Fruit fly (Drosophila melanogaster): ENCODE measurements around the gene CG31792.

CG31792 gene

dm6 chr2L:18997148-18997547 lies at the start of gene CG31792:
TSS of gene CG31792 (plus strand) at chr2L:18997448.
- TF ChIP-seq CTCF (optimal IDR thresholded peaks at IDR 0.05) (no peak), CG8478 (optimal IDR thresholded peaks at IDR 0.05) (no peak)

- TF ChIP-seq CTCF (optimal IDR thresholded peaks at IDR 0.05) = peak in 1 of 2 experiments; percentile 16
- TF ChIP-seq CG8478 (optimal IDR thresholded peaks at IDR 0.05) = no peak
Observed at dm6 chr2L:18947515-18947998, 49.7 kb upstream of the CG31792 start.

- TF ChIP-seq CTCF (optimal IDR thresholded peaks at IDR 0.05) (no peak), CG8478 (optimal IDR thresholded peaks at IDR 0.05) (no peak)
Observed at dm6 chr2L:18948065-18948723, 49.1 kb upstream of the CG31792 start.

- TF ChIP-seq CTCF (optimal IDR thresholded peaks at IDR 0.05) (no peak), CG8478 (optimal IDR thresholded peaks at IDR 0.05) (no peak)
Observed at dm6 chr2L:18948724-18949108, 48.5 kb upstream of the CG31792 start, which contains the start of gene CG10428. TSS of gene CG10428 (plus strand) at chr2L:18948884.

dm6 chr2L:18951674-18952073 lies 45.6 kb upstream of the CG31792 start, which contains the start of gene Nedd8:
TSS of gene Nedd8 (minus strand) at chr2L:18951837.
- TF ChIP-seq CTCF (optimal IDR thresholded peaks at IDR 0.05) = peak in 1 of 2 experiments; percentile 31
- no peak for TF ChIP-seq CG8478 (optimal IDR thresholded peaks at IDR 0.05)

dm6 chr2L:18953512-18954254 lies 43.6 kb upstream of the CG31792 start:
- TF ChIP-seq CTCF (optimal IDR thresholded peaks at IDR 0.05) (no peak), CG8478 (optimal IDR thresholded peaks at IDR 0.05) (no peak)

- TF ChIP-seq CTCF (optimal IDR thresholded peaks at IDR 0.05) = no peak
- TF ChIP-seq CG8478 (optimal IDR thresholded peaks at IDR 0.05) = no peak
Observed at dm6 chr2L:18954255-18954715, 43.0 kb upstream of the CG31792 start, which contains the start of gene CG10621. TSS of gene CG10621 (minus strand) at chr2L:18954431.

- no peak for TF ChIP-seq CTCF (optimal IDR thresholded peaks at IDR 0.05)
- TF ChIP-seq CG8478 (optimal IDR thresholded peaks at IDR 0.05) = no peak
Observed at dm6 chr2L:18955666-18956065, 41.6 kb upstream of the CG31792 start.

dm6 chr2L:18957142-18957674 lies 40.0 kb upstream of the CG31792 start, which contains the start of gene Bhmt:
TSS of gene Bhmt (minus strand) at chr2L:18957311.
- TF ChIP-seq CTCF (optimal IDR thresholded peaks at IDR 0.05) (no peak), CG8478 (optimal IDR thresholded peaks at IDR 0.05) (no peak)

dm6 chr2L:18965367-18966213 lies 31.7 kb upstream of the CG31792 start:
- TF ChIP-seq CG8478 (optimal IDR thresholded peaks at IDR 0.05) (no peak), CTCF (optimal IDR thresholded peaks at IDR 0.05) (no peak)

- TF ChIP-seq CTCF (optimal IDR thresholded peaks at IDR 0.05) (no peak), CG8478 (optimal IDR thresholded peaks at IDR 0.05) (no peak)
Observed at dm6 chr2L:18966214-18966556, 31.1 kb upstream of the CG31792 start.

dm6 chr2L:18966844-18967243 lies 30.4 kb upstream of the CG31792 start:
- TF ChIP-seq CG8478 (optimal IDR thresholded peaks at IDR 0.05) (no peak), CTCF (optimal IDR thresholded peaks at IDR 0.05) (no peak)

- TF ChIP-seq CG8478 (optimal IDR thresholded peaks at IDR 0.05) (no peak), CTCF (optimal IDR thresholded peaks at IDR 0.05) (no peak)
Observed at dm6 chr2L:18967897-18968296, 29.4 kb upstream of the CG31792 start.

dm6 chr2L:18968370-18969105 lies 28.7 kb upstream of the CG31792 start, which contains the start of the genes Nak and Tango6:
TSS of gene Nak (minus strand) at chr2L:18968744.
TSS of gene Tango6 (plus strand) at chr2L:18969028.
- TF ChIP-seq CG8478 (optimal IDR thresholded peaks at IDR 0.05) (no peak), CTCF (optimal IDR thresholded peaks at IDR 0.05) (no peak)
